Fruit fly (Drosophila melanogaster) whole organism, pupa: Measurements from ENCODE around the gene nonA-l.

ENCODE experiments used
- CG10348 ChIP-seq: fragments of 200-800 bp; sonication (Bioruptor generic); IDR thresholded peaks from 2 replicates; pipeline ENCODE4 v1.3.6; 2022; ENCODE audit warnings: missing biosample characterization, missing genetic modification characterization
- CG12605 ChIP-seq: fragments of 200-800 bp; sonication (Bioruptor generic); IDR thresholded peaks from 2 replicates; pipeline ENCODE4 v1.3.6; 2022; ENCODE audit warnings: missing biosample characterization, missing genetic modification characterization
- CG13204 ChIP-seq: fragments of 200-800 bp; sonication (Bioruptor generic); optimal IDR thresholded peaks from 2 replicates; lab custom pipeline; 2018; ENCODE audit warnings: missing biosample characterization, mild to moderate bottlenecking, missing genetic modification characterization, moderate library complexity
- CG14655 ChIP-seq: fragments of 200-800 bp; sonication (Bioruptor generic); optimal IDR thresholded peaks from 3 replicates; lab custom pipeline; 2017; ENCODE audit warnings: mild to moderate bottlenecking, missing biosample characterization, missing genetic modification reagents, missing genetic modification characterization
- CG15710 ChIP-seq: fragments of 200-800 bp; sonication (Bioruptor generic); optimal IDR thresholded peaks from 2 replicates; lab custom pipeline; 2018; ENCODE audit warnings: missing biosample characterization, mild to moderate bottlenecking, missing genetic modification characterization, moderate library complexity
- CG17806 ChIP-seq: fragments of 200-800 bp; sonication (Bioruptor generic); optimal IDR thresholded peaks from 2 replicates; lab custom pipeline; 2018; ENCODE audit warnings: missing biosample characterization, mild to moderate bottlenecking, missing genetic modification characterization, moderate library complexity
- CG32121 ChIP-seq: fragments of 200-800 bp; sonication (Bioruptor generic); IDR thresholded peaks from 2 replicates; pipeline ENCODE4 v1.3.6; 2022; ENCODE audit warnings: missing biosample characterization, missing genetic modification characterization
- CG34367 ChIP-seq: fragments of 200-800 bp; sonication (Bioruptor generic); optimal IDR thresholded peaks from 2 replicates; lab custom pipeline; 2018; ENCODE audit warnings: missing biosample characterization, mild to moderate bottlenecking, missing genetic modification characterization
- CG4496 ChIP-seq: fragments of 200-800 bp; sonication (Bioruptor generic); IDR thresholded peaks from 3 replicates; pipeline ENCODE4 v1.3.6; 2022; ENCODE audit warnings: missing biosample characterization, missing genetic modification characterization
- CG8159 ChIP-seq: fragments of 200-800 bp; sonication (Bioruptor generic); optimal IDR thresholded peaks from 3 replicates; lab custom pipeline; 2018; ENCODE audit warnings: missing biosample characterization, mild to moderate bottlenecking, missing genetic modification characterization, moderate library complexity
- CG8301 ChIP-seq: fragments of 200-800 bp; sonication (Bioruptor generic); optimal IDR thresholded peaks from 2 replicates; lab custom pipeline; 2018; ENCODE audit warnings: missing biosample characterization, mild to moderate bottlenecking, missing genetic modification characterization
- CG9948 ChIP-seq: fragments of 200-800 bp; sonication (Bioruptor generic); optimal IDR thresholded peaks from 2 replicates; lab custom pipeline; 2018; ENCODE audit warnings: missing biosample characterization, mild to moderate bottlenecking, missing genetic modification characterization, moderate library complexity
- D1 ChIP-seq: fragments of 200-800 bp; sonication (Bioruptor generic); optimal IDR thresholded peaks from 2 replicates; lab custom pipeline; 2018; ENCODE audit warnings: missing biosample characterization, mild to moderate bottlenecking, missing genetic modification characterization, moderate library complexity
- EcR ChIP-seq: fragments of 200-800 bp; sonication (Bioruptor generic); optimal IDR thresholded peaks from 3 replicates; lab custom pipeline; 2019; ENCODE audit warnings: missing biosample characterization, missing genetic modification characterization, mild to moderate bottlenecking, moderate library complexity, missing genetic modification reagents
- Ets98B ChIP-seq: fragments of 200-800 bp; sonication (Bioruptor generic); IDR thresholded peaks from 2 replicates; pipeline ENCODE4 v1.3.6; 2022; ENCODE audit warnings: missing biosample characterization, missing genetic modification characterization
- Pif1A ChIP-seq: fragments of 200-800 bp; sonication (Bioruptor generic); optimal IDR thresholded peaks from 3 replicates; lab custom pipeline; 2016; ENCODE audit warnings: missing biosample characterization, missing genetic modification characterization
- Pif1B ChIP-seq: fragments of 200-800 bp; sonication (Bioruptor generic); optimal IDR thresholded peaks from 3 replicates; lab custom pipeline; 2016; ENCODE audit warnings: missing biosample characterization, missing genetic modification characterization
- Snoo ChIP-seq: fragments of 200-800 bp; sonication (Bioruptor generic); optimal IDR thresholded peaks from 3 replicates; lab custom pipeline; 2017; ENCODE audit warnings: missing biosample characterization, mild to moderate bottlenecking, missing genetic modification characterization, inconsistent platforms
- fd96Ca ChIP-seq: fragments of 200-800 bp; sonication (Bioruptor generic); IDR thresholded peaks from 3 replicates; pipeline ENCODE4 v1.3.6; 2022; ENCODE audit warnings: missing biosample characterization, missing genetic modification characterization
- gl ChIP-seq: fragments of 200-800 bp; sonication (Bioruptor generic); optimal IDR thresholded peaks from 2 replicates; lab custom pipeline; 2018; ENCODE audit warnings: missing biosample characterization, mild to moderate bottlenecking, missing genetic modification characterization
- rn ChIP-seq: fragments of 200-800 bp; sonication (Bioruptor generic); IDR thresholded peaks from 2 replicates; pipeline ENCODE4 v1.3.6; 2022; ENCODE audit warnings: missing biosample characterization, missing genetic modification characterization

nonA-l gene

DNA sequence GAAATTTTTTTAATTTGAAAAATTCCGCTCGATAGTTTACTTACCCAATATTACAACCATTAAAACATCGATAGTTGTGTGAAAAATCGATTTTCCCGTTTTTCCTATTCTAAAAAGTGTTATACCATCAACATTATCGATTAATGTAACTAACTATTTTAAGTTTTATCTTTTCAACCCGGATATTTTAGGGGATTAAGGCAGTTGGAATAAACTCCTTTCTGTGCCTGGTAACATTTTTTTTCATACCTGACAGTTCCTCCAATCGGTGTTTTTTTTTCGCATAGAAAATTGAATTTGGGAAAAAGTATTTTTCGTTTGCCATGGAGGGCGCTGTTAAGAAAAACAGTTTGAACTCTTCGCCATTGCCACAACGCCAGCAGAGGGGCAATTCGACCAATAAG lies at the start of gene nonA-l:
Gene nonA-l (plus strand): TSS at position 201 of the 404 bp plus-strand sequence.
- TF ChIP-seq Snoo (tag; lab: Kevin White, UChicago): no peak
- TF ChIP-seq D1: no peak
- TF ChIP-seq CG13204: no peak
- TF ChIP-seq CG8301: no peak
- no peak for TF ChIP-seq CG12605

DNA sequence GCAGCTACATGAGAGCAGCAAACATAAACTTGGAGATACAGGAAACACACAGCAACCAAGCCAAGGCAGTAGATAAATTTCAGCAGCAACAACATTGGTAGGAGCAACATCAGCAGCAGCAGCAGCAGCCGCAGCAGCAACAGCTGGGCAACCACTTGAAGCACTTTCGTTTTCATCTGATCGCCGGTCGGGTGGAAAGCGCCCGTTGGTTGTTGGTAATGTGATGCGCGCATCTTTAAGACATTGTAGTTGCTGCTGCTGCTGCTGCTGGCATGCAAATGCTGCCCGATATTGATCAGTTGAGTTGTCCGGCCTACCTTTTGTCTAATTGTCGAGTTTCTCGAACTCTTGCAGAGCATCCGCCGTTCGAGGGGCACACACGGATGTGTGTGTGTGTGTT lies 48.6 kb upstream of the nonA-l start:
- TF ChIP-seq CG13204 (no peak), CG4496 (0 out of 3 replicates have a peak, but pooled peaks have one; percentile 18)

DNA sequence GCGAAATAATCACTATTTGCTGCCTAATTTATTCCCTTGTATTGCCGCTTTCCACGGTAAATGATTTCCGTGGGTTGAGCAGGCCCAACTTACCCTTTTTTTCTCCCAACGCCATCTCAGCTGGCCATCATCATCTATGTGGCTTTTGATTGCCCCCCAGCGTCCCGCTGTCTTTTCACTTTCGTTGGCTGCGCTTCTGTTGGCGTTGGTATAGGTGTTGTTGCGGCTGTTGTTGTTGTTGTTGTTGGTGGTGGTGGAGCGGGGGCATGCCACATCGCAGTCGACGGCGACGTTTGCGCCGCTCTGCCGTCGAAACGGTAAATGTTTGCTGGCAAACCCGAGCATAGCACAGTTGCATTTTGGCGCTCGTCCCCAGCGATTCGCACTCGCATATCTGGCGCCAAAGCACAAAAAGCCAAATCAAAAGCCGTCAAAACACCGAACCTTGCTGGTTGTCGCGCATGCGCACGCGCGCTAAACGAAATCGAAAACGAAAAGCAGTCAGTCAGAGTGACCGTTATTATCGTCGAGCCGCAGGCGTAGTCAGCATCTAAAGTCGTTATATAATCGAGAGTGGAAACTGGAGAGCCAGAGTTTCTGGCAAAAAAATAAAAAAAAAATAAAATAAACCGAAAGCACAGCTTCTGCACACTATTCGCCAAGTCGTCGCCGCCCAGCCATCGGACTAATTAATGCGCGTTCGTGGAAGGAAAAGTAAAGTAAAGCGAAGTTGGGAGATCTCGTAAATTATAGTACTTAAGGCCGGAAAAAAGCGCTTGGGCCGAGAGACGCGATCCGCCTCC lies 45.7 kb upstream of the nonA-l start, which contains the start of gene CG14892:
Gene CG14892 (plus strand): TSS at position 359 of the 803 bp plus-strand sequence.
- TF ChIP-seq CG4496 (peak; percentile 18; the same call in 1 of the 3 replicates), EcR (GFP tag; lab: Kevin White, UChicago) (no peak)
- TF ChIP-seq, all 21 proteins: peak for 1

DNA sequence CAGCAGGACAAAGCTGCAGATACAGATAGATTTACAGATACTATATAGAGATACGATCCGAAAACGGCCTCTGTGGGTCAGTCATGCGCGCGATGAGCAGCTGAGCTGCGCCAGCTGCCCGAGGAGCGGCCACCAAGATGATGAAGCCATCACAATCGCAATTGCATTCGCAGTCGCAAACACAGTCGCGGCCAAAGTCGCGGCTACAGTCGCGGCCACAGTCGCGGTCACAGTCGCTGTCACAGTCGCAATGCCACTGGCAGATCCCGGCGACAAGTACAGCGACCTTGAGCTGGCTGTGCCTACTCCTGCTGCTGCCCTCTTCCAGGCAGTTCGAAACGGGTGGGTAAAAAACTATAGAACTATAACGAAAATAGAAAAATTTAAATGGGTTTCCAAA lies 45.0 kb upstream of the nonA-l start:
- TF ChIP-seq CG8159 (tag; lab: Kevin White, UChicago): no peak
- TF ChIP-seq CG8301: no peak
- TF ChIP-seq fd96Ca (GFP tag; lab: Robert Waterston, UW): no peak
- peak; percentile 2 for TF ChIP-seq CG13204

DNA sequence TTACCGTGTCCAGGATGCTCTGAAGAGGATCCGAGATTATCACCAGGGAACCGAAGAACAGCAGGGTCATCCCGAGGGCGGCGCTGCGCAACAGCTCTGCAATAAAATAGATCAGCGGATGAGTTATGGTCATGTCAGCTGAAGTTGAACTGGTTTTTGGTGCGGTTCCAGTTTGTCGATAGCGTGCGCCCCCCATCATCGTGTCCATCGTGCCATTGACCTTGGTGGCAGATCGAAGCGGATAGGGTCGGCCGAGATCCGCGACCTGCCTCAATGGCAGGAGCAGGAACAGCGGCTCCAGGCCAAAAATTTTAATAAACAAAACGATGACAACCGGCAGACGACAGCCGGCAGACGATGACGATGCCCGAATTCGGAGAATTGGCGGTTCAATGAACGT lies 40.4 kb upstream of the nonA-l start:
- TF ChIP-seq CG17806 (tag; lab: Kevin White, UChicago) (no peak), EcR (GFP tag; lab: Kevin White, UChicago) (peak; percentile 94), rn (no peak)

DNA sequence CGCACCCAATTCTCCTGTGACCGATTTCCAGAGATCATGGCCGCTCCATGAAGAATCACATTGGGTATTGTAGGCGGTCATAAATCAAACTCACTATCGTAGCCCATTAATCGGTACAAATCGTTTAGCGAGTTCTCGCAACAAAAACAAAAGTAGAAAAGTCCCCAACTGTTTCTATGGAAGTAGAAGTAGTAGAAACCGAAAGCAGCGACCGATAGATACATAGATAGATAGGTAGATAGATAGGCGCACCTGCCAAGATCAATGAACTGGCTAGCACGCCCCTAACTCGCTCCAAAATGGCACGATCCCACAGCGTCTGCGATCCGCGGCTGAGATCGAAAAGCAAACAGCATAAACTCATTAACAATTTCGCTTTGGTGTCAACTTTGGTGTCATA lies 39.3 kb upstream of the nonA-l start:
- TF ChIP-seq fd96Ca (GFP tag; lab: Robert Waterston, UW) (no peak), CG12605 (no peak), Pif1B (no peak), rn (no peak), CG15710 (tag; lab: Kevin White, UChicago) (no peak), CG32121 (GFP tag; lab: Robert Waterston, UW) (no peak), CG9948 (tag; lab: Kevin White, UChicago) (no peak), Snoo (tag; lab: Kevin White, UChicago) (no peak), CG34367 (tag; lab: Kevin White, UChicago) (no peak), CG14655 (no peak), Ets98B (GFP tag; lab: Robert Waterston, UW) (no peak), EcR (GFP tag; lab: Kevin White, UChicago) (no peak), Pif1A (GFP tag; lab: Kevin White, UChicago) (no peak), D1 (no peak), CG17806 (tag; lab: Kevin White, UChicago) (no peak), gl (tag; lab: Kevin White, UChicago) (no peak), CG8159 (tag; lab: Kevin White, UChicago) (no peak)

DNA sequence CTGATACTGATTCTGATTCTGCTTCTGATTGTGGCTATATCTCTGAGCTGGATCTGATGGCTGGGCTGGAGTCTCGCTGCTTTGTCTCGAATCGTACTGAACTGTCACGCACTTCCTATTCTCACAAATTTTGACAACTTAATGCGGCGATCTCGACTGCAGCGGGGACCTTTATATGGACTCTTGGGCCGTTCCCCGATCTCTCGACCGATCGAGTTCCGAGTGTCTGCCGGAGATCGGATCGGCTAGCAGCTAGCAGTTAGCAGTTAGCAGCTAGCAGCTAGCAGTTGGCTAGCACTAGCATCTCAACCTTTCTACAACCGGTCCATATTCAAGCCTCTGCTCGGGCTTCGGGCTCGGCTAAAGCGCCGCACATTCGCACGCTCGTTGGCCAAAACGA lies 35.3 kb upstream of the nonA-l start, which contains the start of gene CG10345:
Gene CG10345 (minus strand): TSS at position 147 of the 400 bp plus-strand sequence.
- no peak for TF ChIP-seq CG12605
- TF ChIP-seq Pif1A (GFP tag; lab: Kevin White, UChicago): no peak
- TF ChIP-seq fd96Ca (GFP tag; lab: Robert Waterston, UW): no peak
- no peak for TF ChIP-seq gl (tag; lab: Kevin White, UChicago)
- no peak for TF ChIP-seq EcR (GFP tag; lab: Kevin White, UChicago)
- TF ChIP-seq CG9948 (tag; lab: Kevin White, UChicago): no peak
- no peak for TF ChIP-seq Snoo (tag; lab: Kevin White, UChicago)
- TF ChIP-seq CG17806 (tag; lab: Kevin White, UChicago): no peak
- no peak for TF ChIP-seq CG15710 (tag; lab: Kevin White, UChicago)
- no peak for TF ChIP-seq D1
- no peak for TF ChIP-seq CG32121 (GFP tag; lab: Robert Waterston, UW)
- no peak for TF ChIP-seq CG14655
- TF ChIP-seq CG8301: no peak
- TF ChIP-seq rn: no peak
- TF ChIP-seq CG4496: no peak; the same call in 2 of the 3 replicates
- TF ChIP-seq CG34367 (tag; lab: Kevin White, UChicago): no peak

DNA sequence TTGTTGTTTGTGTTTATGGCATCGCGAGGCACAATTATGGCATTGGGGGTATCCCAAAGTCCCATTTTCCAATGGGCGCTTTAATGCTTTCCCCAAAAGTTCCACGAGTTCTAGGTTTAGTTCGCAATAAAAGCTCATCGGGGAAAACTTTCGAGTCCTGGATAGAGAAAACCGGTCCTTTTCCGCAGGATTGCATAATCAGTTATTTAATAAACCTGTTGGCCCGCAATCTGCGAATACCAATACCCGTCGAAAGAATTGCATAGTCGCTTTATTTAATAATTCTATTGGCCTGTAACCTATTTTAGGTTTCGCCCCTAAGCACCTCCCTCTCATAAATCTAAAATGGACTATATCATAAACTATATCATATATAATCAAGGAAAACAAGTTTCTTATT lies 34.1 kb upstream of the nonA-l start:
- TF ChIP-seq D1: no peak
- TF ChIP-seq CG13204: no peak
- TF ChIP-seq CG10348 (GFP tag; lab: Robert Waterston, UW): no peak
- no peak for TF ChIP-seq CG4496
- no peak for TF ChIP-seq CG8301
- no peak for TF ChIP-seq Snoo (tag; lab: Kevin White, UChicago)
- no peak for TF ChIP-seq CG34367 (tag; lab: Kevin White, UChicago)
- no peak for TF ChIP-seq CG9948 (tag; lab: Kevin White, UChicago)
- no peak for TF ChIP-seq Pif1B
- TF ChIP-seq EcR (GFP tag; lab: Kevin White, UChicago): no peak
- TF ChIP-seq, all 21 proteins: peak for 0
